Fruit fly (Drosophila melanogaster) whole organism, embryonic: ENCODE results near the gene NimB1.

ENCODE experiments used
- ATbp ChIP-seq: fragments of 200-800 bp; sonication (Bioruptor generic); optimal IDR thresholded peaks from 2 replicates; lab custom pipeline; 2017; ENCODE audit warnings: missing biosample characterization, mild to moderate bottlenecking, missing genetic modification characterization, missing genetic modification reagents
- Atf3 ChIP-seq: fragments of 200-800 bp; sonication (Bioruptor generic); optimal IDR thresholded peaks from 3 replicates; lab custom pipeline; 2016; ENCODE audit warnings: missing biosample characterization, missing genetic modification characterization
- Bdp1 ChIP-seq: fragments of 200-800 bp; sonication (Bioruptor generic); optimal IDR thresholded peaks from 3 replicates; lab custom pipeline; 2016; ENCODE audit warnings: missing biosample characterization, missing genetic modification characterization
- CG10209 ChIP-seq: fragments of 200-800 bp; sonication (Bioruptor generic); optimal IDR thresholded peaks from 3 replicates; lab custom pipeline; 2017; ENCODE audit warnings: missing biosample characterization, mild to moderate bottlenecking, missing genetic modification characterization, missing genetic modification reagents
- CG1024 ChIP-seq: fragments of 200-800 bp; sonication (Bioruptor generic); IDR thresholded peaks from 2 replicates; pipeline ENCODE4 v1.3.6; 2022; ENCODE audit warnings: missing biosample characterization, missing genetic modification characterization
- CG10431 ChIP-seq: fragments of 200-800 bp; sonication (Bioruptor generic); optimal IDR thresholded peaks from 3 replicates; lab custom pipeline; 2018; ENCODE audit warnings: missing biosample characterization, mild to moderate bottlenecking, missing genetic modification characterization
- CG12236 ChIP-seq: fragments of 200-800 bp; sonication (Bioruptor generic); optimal IDR thresholded peaks from 2 replicates; lab custom pipeline; 2016; ENCODE audit warnings: missing biosample characterization, missing genetic modification characterization
- CG12391 ChIP-seq: fragments of 200-800 bp; sonication (Bioruptor generic); optimal IDR thresholded peaks from 3 replicates; lab custom pipeline; 2018; ENCODE audit warnings: missing biosample characterization, mild to moderate bottlenecking, missing genetic modification characterization, moderate library complexity
- CG13424 ChIP-seq: fragments of 200-800 bp; sonication (Bioruptor generic); optimal IDR thresholded peaks from 2 replicates; lab custom pipeline; 2019; ENCODE audit warnings: missing biosample characterization, mild to moderate bottlenecking, missing genetic modification characterization, moderate library complexity
- CG13894 ChIP-seq: fragments of 200-800 bp; sonication (Bioruptor generic); optimal IDR thresholded peaks from 3 replicates; lab custom pipeline; 2018; ENCODE audit warnings: missing biosample characterization, mild to moderate bottlenecking, missing genetic modification characterization, moderate library complexity
- CG16779 ChIP-seq: fragments of 200-800 bp; sonication (Bioruptor generic); IDR thresholded peaks from 2 replicates; pipeline ENCODE4 v1.3.6; 2022; ENCODE audit warnings: missing biosample characterization, missing genetic modification characterization
- CG17361 ChIP-seq: fragments of 200-800 bp; sonication (Bioruptor generic); IDR thresholded peaks from 3 replicates; pipeline ENCODE4 v1.3.6; 2022; ENCODE audit warnings: missing biosample characterization, missing genetic modification characterization
- CG17385 ChIP-seq: fragments of 200-800 bp; sonication (Bioruptor generic); optimal IDR thresholded peaks from 3 replicates; lab custom pipeline; 2018; ENCODE audit warnings: missing biosample characterization, mild to moderate bottlenecking, missing genetic modification characterization
- CG17802 ChIP-seq: fragments of 200-800 bp; sonication (Bioruptor generic); optimal IDR thresholded peaks from 2 replicates; lab custom pipeline; 2018; ENCODE audit warnings: missing biosample characterization, mild to moderate bottlenecking, missing genetic modification characterization, moderate library complexity
- CG2120 ChIP-seq: fragments of 200-800 bp; sonication (Bioruptor generic); optimal IDR thresholded peaks from 3 replicates; lab custom pipeline; 2016; ENCODE audit warnings: missing biosample characterization, missing genetic modification characterization
- CG2712 ChIP-seq: fragments of 200-800 bp; optimal IDR thresholded peaks from 3 replicates; lab custom pipeline; 2019; ENCODE audit warnings: missing biosample characterization, mild to moderate bottlenecking, missing genetic modification characterization, moderate library complexity
- CG3838 ChIP-seq: fragments of 200-800 bp; sonication (Bioruptor generic); optimal IDR thresholded peaks from 3 replicates; lab custom pipeline; 2016; ENCODE audit warnings: missing biosample characterization, missing genetic modification characterization
- CG3847 ChIP-seq: fragments of 200-800 bp; sonication (Bioruptor generic); IDR thresholded peaks from 2 replicates; pipeline ENCODE4 v1.3.6; 2022; ENCODE audit warnings: missing biosample characterization, missing genetic modification characterization
- CG7271 ChIP-seq: fragments of 200-800 bp; sonication (Bioruptor generic); optimal IDR thresholded peaks from 2 replicates; lab custom pipeline; 2018; ENCODE audit warnings: missing biosample characterization, mild to moderate bottlenecking, missing genetic modification characterization, moderate library complexity
- CG7745 ChIP-seq: fragments of 200-800 bp; sonication (Bioruptor generic); optimal IDR thresholded peaks from 2 replicates; lab custom pipeline; 2018; ENCODE audit warnings: missing biosample characterization, mild to moderate bottlenecking, missing genetic modification characterization, moderate library complexity
- CG8359 ChIP-seq: fragments of 200-800 bp; sonication (Bioruptor generic); optimal IDR thresholded peaks from 2 replicates; lab custom pipeline; 2017; ENCODE audit warnings: missing biosample characterization, mild to moderate bottlenecking, missing genetic modification characterization, borderline replicate concordance
- CG9817 ChIP-seq: fragments of 200-800 bp; sonication (Bioruptor generic); optimal IDR thresholded peaks from 2 replicates; lab custom pipeline; 2018; ENCODE audit warnings: missing biosample characterization, mild to moderate bottlenecking, missing genetic modification characterization, moderate library complexity
- CTCF ChIP-seq: fragments of 200-800 bp; sonication (Bioruptor generic); optimal IDR thresholded peaks from 2 replicates; lab custom pipeline; 2017; ENCODE audit warnings: missing biosample characterization, mild to moderate bottlenecking, missing genetic modification characterization, moderate library complexity
- D19B ChIP-seq: fragments of 200-800 bp; sonication (Bioruptor generic); optimal IDR thresholded peaks from 2 replicates; lab custom pipeline; 2017; ENCODE audit warnings: missing biosample characterization, mild to moderate bottlenecking, missing genetic modification characterization
- HmgZ ChIP-seq: fragments of 200-800 bp; sonication (Bioruptor generic); optimal IDR thresholded peaks from 2 replicates; lab custom pipeline; 2018; ENCODE audit warnings: missing biosample characterization, mild to moderate bottlenecking, missing genetic modification characterization
- Hmr ChIP-seq: fragments of 200-800 bp; sonication (Bioruptor generic); optimal IDR thresholded peaks from 3 replicates; lab custom pipeline; 2017; ENCODE audit warnings: mild to moderate bottlenecking, missing biosample characterization, missing genetic modification reagents, missing genetic modification characterization
- Kr ChIP-seq: fragments of 200-800 bp; sonication (Bioruptor generic); optimal IDR thresholded peaks from 2 replicates; lab custom pipeline; 2017; ENCODE audit warnings: missing biosample characterization, mild to moderate bottlenecking, missing genetic modification characterization
- Med ChIP-seq: fragments of 200-800 bp; sonication (Bioruptor generic); peaks from one replicate; lab custom pipeline; 2016; ENCODE audit warnings: missing biosample characterization, missing genetic modification characterization, mild to moderate bottlenecking, inconsistent platforms, moderate library complexity
- Nf-YC ChIP-seq: fragments of 200-800 bp; optimal IDR thresholded peaks from 3 replicates; lab custom pipeline; 2019; ENCODE audit warnings: missing biosample characterization, mild to moderate bottlenecking, missing genetic modification characterization, moderate library complexity
- Opbp ChIP-seq: fragments of 200-800 bp; sonication (Bioruptor generic); IDR thresholded peaks from 3 replicates; pipeline ENCODE4 v1.3.6; 2022; ENCODE audit warnings: missing biosample characterization, missing genetic modification characterization; ENCODE audit not compliant: partially characterized antibody
- Pdp1 ChIP-seq, 2 experiments: fragments of 200-800 bp; sonication (Bioruptor generic); optimal IDR thresholded peaks; 3 replicates each; lab custom pipeline; 2016; ENCODE audit warnings: missing biosample characterization in 2 of 2, missing genetic modification characterization in 2 of 2, mild to moderate bottlenecking in 1 of 2, moderate library complexity in 1 of 2
- Ravus ChIP-seq: fragments of 200-800 bp; sonication (Bioruptor generic); IDR thresholded peaks from 2 replicates; pipeline ENCODE4 v1.3.6; 2022; ENCODE audit warnings: missing biosample characterization, missing genetic modification characterization
- Rfx ChIP-seq: fragments of 200-800 bp; sonication (Bioruptor generic); IDR thresholded peaks from 2 replicates; pipeline ENCODE4 v1.3.6; 2022; ENCODE audit warnings: missing biosample characterization, missing genetic modification characterization
- Rx ChIP-seq: fragments of 200-800 bp; sonication (Bioruptor generic); IDR thresholded peaks from 2 replicates; pipeline ENCODE4 v1.3.6; 2022; ENCODE audit warnings: missing biosample characterization, missing genetic modification characterization
- Side ChIP-seq: fragments of 200-800 bp; sonication (Bioruptor generic); optimal IDR thresholded peaks from 2 replicates; lab custom pipeline; 2016; ENCODE audit warnings: missing biosample characterization, missing genetic modification characterization
- Ssrp ChIP-seq: fragments of 200-800 bp; sonication (Bioruptor generic); optimal IDR thresholded peaks from 2 replicates; lab custom pipeline; 2018; ENCODE audit warnings: missing biosample characterization, mild to moderate bottlenecking, missing genetic modification characterization, moderate library complexity
- ase ChIP-seq: fragments of 200-800 bp; sonication (Bioruptor generic); IDR thresholded peaks from 3 replicates; pipeline ENCODE4 v1.3.6; 2022; ENCODE audit warnings: missing biosample characterization, missing genetic modification characterization
- ato ChIP-seq: fragments of 200-800 bp; sonication (Bioruptor generic); IDR thresholded peaks from 2 replicates; pipeline ENCODE4 v1.3.6; 2022; ENCODE audit warnings: missing biosample characterization, missing genetic modification characterization; ENCODE audit not compliant: partially characterized antibody
- btn ChIP-seq: fragments of 200-800 bp; sonication (Bioruptor generic); optimal IDR thresholded peaks from 2 replicates; lab custom pipeline; 2016; ENCODE audit warnings: missing biosample characterization, missing genetic modification characterization
- esg ChIP-seq: fragments of 200-800 bp; sonication (Bioruptor generic); conservative IDR thresholded peaks from 2 replicates; pipeline ENCODE4 v1.3.6; 2022; ENCODE audit warnings: missing biosample characterization, missing genetic modification characterization
- nmo ChIP-seq: fragments of 200-800 bp; sonication (Bioruptor generic); optimal IDR thresholded peaks from 2 replicates; lab custom pipeline; 2018; ENCODE audit warnings: missing biosample characterization, mild to moderate bottlenecking, missing genetic modification characterization, moderate library complexity
- pb ChIP-seq: fragments of 200-800 bp; sonication (Bioruptor generic); optimal IDR thresholded peaks from 3 replicates; lab custom pipeline; 2016; ENCODE audit warnings: missing biosample characterization, missing genetic modification characterization
- pros ChIP-seq: fragments of 200-800 bp; sonication (Bioruptor generic); optimal IDR thresholded peaks from 3 replicates; lab custom pipeline; 2019; ENCODE audit warnings: missing biosample characterization, mild to moderate bottlenecking, missing genetic modification characterization, moderate library complexity
- repo ChIP-seq: fragments of 200-800 bp; sonication (Bioruptor generic); optimal IDR thresholded peaks from 2 replicates; lab custom pipeline; 2016; ENCODE audit warnings: missing biosample characterization, missing genetic modification characterization
- sd ChIP-seq: fragments of 200-800 bp; sonication (Bioruptor generic); optimal IDR thresholded peaks from 3 replicates; lab custom pipeline; 2018; ENCODE audit warnings: missing biosample characterization, mild to moderate bottlenecking, missing genetic modification characterization, moderate library complexity
- slbo ChIP-seq: fragments of 200-800 bp; sonication (Bioruptor generic); IDR thresholded peaks from 2 replicates; pipeline ENCODE4 v1.3.6; 2022; ENCODE audit warnings: missing biosample characterization, missing genetic modification characterization
- sr ChIP-seq: fragments of 200-800 bp; sonication (Bioruptor generic); IDR thresholded peaks from 3 replicates; pipeline ENCODE4 v1.3.6; 2022; ENCODE audit warnings: missing biosample characterization, missing genetic modification characterization
- trem ChIP-seq: fragments of 200-800 bp; optimal IDR thresholded peaks from 3 replicates; lab custom pipeline; 2019; ENCODE audit warnings: missing biosample characterization, mild to moderate bottlenecking, missing genetic modification characterization, moderate library complexity
- trh ChIP-seq: fragments of 200-800 bp; sonication (Bioruptor generic); optimal IDR thresholded peaks from 2 replicates; lab custom pipeline; 2016; ENCODE audit warnings: missing biosample characterization, missing genetic modification characterization
- vnd ChIP-seq: fragments of 200-800 bp; sonication (Bioruptor generic); IDR thresholded peaks from 3 replicates; pipeline ENCODE4 v1.3.6; 2022; ENCODE audit warnings: missing biosample characterization, missing genetic modification characterization; ENCODE audit not compliant: partially characterized antibody

NimB1 gene

dm6 chr2L:14011591-14012303 lies 48.4 kb downstream of the NimB1 start (continued):
- TF ChIP-seq Kr (GFP tag; lab: Kevin White, UChicago) (no peak), vnd (no peak), ATbp (GFP tag; lab: Kevin White, UChicago) (no peak), CG2712 (tag; lab: Kevin White, UChicago) (peak; percentile 61), Atf3 (no peak), Opbp (GFP tag; lab: Robert Waterston, UW) (peak; percentile 71; the same call in 2 of the 3 replicates), nmo (peak; percentile 38), CG12391 (tag; lab: Kevin White, UChicago) (no peak), Side (GFP tag; lab: Kevin White, UChicago) (no peak), Rfx (GFP tag; lab: Robert Waterston, UW) (peak; percentile 83), Nf-YC (tag; lab: Kevin White, UChicago) (no peak), CG7271 (no peak), pb (GFP tag; lab: Kevin White, UChicago) (no peak), Ravus (GFP tag; lab: Robert Waterston, UW) (no peak), esg (GFP tag; lab: Robert Waterston, UW) (no peak; the same call in 1 of the 2 replicates), btn (GFP tag; lab: Kevin White, UChicago) (no peak), CG3838 (GFP tag; lab: Kevin White, UChicago) (no peak), CG2120 (GFP tag; lab: Kevin White, UChicago) (peak; percentile 37), HmgZ (tag; lab: Kevin White, UChicago) (peak; percentile 26), sd (tag; lab: Kevin White, UChicago) (no peak), CG13894 (tag; lab: Kevin White, UChicago) (peak; percentile 53), CG3847 (GFP tag; lab: Robert Waterston, UW) (peak; percentile 56; the same call in 1 of the 2 replicates), sr (GFP tag; lab: Robert Waterston, UW) (no peak), Med (peak; percentile 88), CG17385 (GFP tag; lab: Kevin White, UChicago) (peak; percentile 31), CG17802 (tag; lab: Kevin White, UChicago) (no peak), Pdp1 (GFP tag; optimal IDR thresholded peaks at IDR 0.05; lab: Kevin White, UChicago) (peak in 1 of 2 experiments; percentile 56), CG17361 (GFP tag; lab: Robert Waterston, UW) (no peak), CG8359 (GFP tag; lab: Kevin White, UChicago) (no peak), ase (no peak), CG12236 (GFP tag; lab: Kevin White, UChicago) (no peak), pros (GFP tag; lab: Kevin White, UChicago) (no peak), CG13424 (tag; lab: Kevin White, UChicago) (no peak), D19B (no peak), CTCF (peak; percentile 83), Hmr (GFP tag; lab: Kevin White, UChicago) (peak; percentile 39), CG10431 (GFP tag; lab: Kevin White, UChicago) (no peak), CG10209 (GFP tag; lab: Kevin White, UChicago) (no peak), CG1024 (GFP tag; lab: Robert Waterston, UW) (no peak), CG7745 (tag; lab: Kevin White, UChicago) (no peak), repo (GFP tag; lab: Kevin White, UChicago) (no peak), Ssrp (tag; lab: Kevin White, UChicago) (no peak), ato (no peak), trem (tag; lab: Kevin White, UChicago) (no peak), Rx (GFP tag; lab: Robert Waterston, UW) (0 out of 2 replicates have a peak, but pooled peaks have one; percentile 7), CG16779 (no peak), slbo (GFP tag; lab: Robert Waterston, UW) (peak; percentile 85), CG9817 (tag; lab: Kevin White, UChicago) (no peak), trh (GFP tag; lab: Kevin White, UChicago) (no peak), Bdp1 (GFP tag; lab: Kevin White, UChicago) (no peak)
